Worm (Caenorhabditis elegans): ENCODE measurements around the gene srw-11.
"Not testable (repeated sequence)": the region's sequence is repeated elsewhere in the genome, so short reads cannot be mapped to it uniquely, and the experiment has no call there.

The srw-11 gene

ce11 chrV:15265814-15266213, 25.7 kb upstream of the srw-11 start, which contains the start of gene M01B2.13:
Gene M01B2.13 (minus strand): TSS chrV:15265914.
- TF ChIP-seq med-1 (GFP tag; optimal IDR thresholded peaks at IDR 0.05; ENCODE audit: insufficient read depth), result no peak
- no peak for TF ChIP-seq klf-2 (GFP tag; conservative IDR thresholded peaks at IDR 0.05)

ce11 chrV:15264131-15264530, 24.0 kb upstream of the srw-11 start, which contains the start of gene M01B2.12:
Gene M01B2.12 (minus strand): TSS chrV:15264231.
- TF ChIP-seq ref-1 (GFP tag; conservative IDR thresholded peaks at IDR 0.05), result no peak
- TF ChIP-seq klf-2 (GFP tag; conservative IDR thresholded peaks at IDR 0.05), result no peak
- no peak for TF ChIP-seq med-1 (GFP tag; optimal IDR thresholded peaks at IDR 0.05; ENCODE audit: insufficient read depth)
- no peak for TF ChIP-seq T22C8.4 (GFP tag; IDR thresholded peaks at IDR 0.05)
- no peak for TF ChIP-seq flt-1 (GFP tag; IDR thresholded peaks at IDR 0.05)
- TF ChIP-seq ztf-23 (GFP tag; IDR thresholded peaks at IDR 0.05), result no peak
- TF ChIP-seq cog-1 (tag; optimal IDR thresholded peaks at IDR 0.05), result no peak
- no peak for TF ChIP-seq ztf-29 (GFP tag; IDR thresholded peaks at IDR 0.05)
- TF ChIP-seq tab-1 (GFP tag; IDR thresholded peaks at IDR 0.05), result no peak

- TF ChIP-seq T22C8.4, ztf-23, ztf-29 (GFP tag; IDR thresholded peaks at IDR 0.05): not testable (repeated sequence)
Observed at ce11 chrV:15262336-15262735, 22.2 kb upstream of the srw-11 start, which contains the start of gene M01B2.10. Gene M01B2.10 (minus strand): TSS chrV:15262436.

ce11 chrV:15259904-15260303, 19.8 kb upstream of the srw-11 start, which contains the start of gene M01B2.8:
Gene M01B2.8 (plus strand): TSS chrV:15260204.
- TF ChIP-seq tab-1 (GFP tag; IDR thresholded peaks at IDR 0.05), result no peak
- no peak for TF ChIP-seq med-1 (GFP tag; optimal IDR thresholded peaks at IDR 0.05; ENCODE audit: insufficient read depth)
- TF ChIP-seq cog-1 (tag; optimal IDR thresholded peaks at IDR 0.05), result no peak
- no peak for TF ChIP-seq flt-1 (GFP tag; IDR thresholded peaks at IDR 0.05)
- no peak for TF ChIP-seq T22C8.4 (GFP tag; IDR thresholded peaks at IDR 0.05)
- TF ChIP-seq ztf-29 (GFP tag; IDR thresholded peaks at IDR 0.05), result no peak
- TF ChIP-seq ref-1 (GFP tag; conservative IDR thresholded peaks at IDR 0.05), result no peak
- TF ChIP-seq klf-2 (GFP tag; conservative IDR thresholded peaks at IDR 0.05), result no peak
- no peak for TF ChIP-seq ztf-23 (GFP tag; IDR thresholded peaks at IDR 0.05)

- TF ChIP-seq ztf-29 (GFP tag; IDR thresholded peaks at IDR 0.05), result no peak
- TF ChIP-seq tab-1 (GFP tag; IDR thresholded peaks at IDR 0.05), result no peak
- TF ChIP-seq flt-1 (GFP tag; IDR thresholded peaks at IDR 0.05), result no peak
- TF ChIP-seq klf-2 (GFP tag; conservative IDR thresholded peaks at IDR 0.05), result no peak
- no peak for TF ChIP-seq med-1 (GFP tag; optimal IDR thresholded peaks at IDR 0.05; ENCODE audit: insufficient read depth)
- TF ChIP-seq ref-1 (GFP tag; conservative IDR thresholded peaks at IDR 0.05), result no peak
- TF ChIP-seq T22C8.4 (GFP tag; IDR thresholded peaks at IDR 0.05), result no peak
- TF ChIP-seq cog-1 (tag; optimal IDR thresholded peaks at IDR 0.05), result no peak
- no peak for TF ChIP-seq ztf-23 (GFP tag; IDR thresholded peaks at IDR 0.05)
Observed at ce11 chrV:15259049-15259448, 18.9 kb upstream of the srw-11 start, which contains the start of gene srsx-37. Gene srsx-37 (minus strand): TSS chrV:15259149.

- not testable (repeated sequence) for TF ChIP-seq ztf-23 (GFP tag; IDR thresholded peaks at IDR 0.05); tab-1 (GFP tag; IDR thresholded peaks at IDR 0.05); klf-2 (GFP tag; conservative IDR thresholded peaks at IDR 0.05)
Observed at ce11 chrV:15256669-15257068, 16.6 kb upstream of the srw-11 start, which contains the start of gene srsx-39. Gene srsx-39 (minus strand): TSS chrV:15256769.

- TF ChIP-seq ztf-23 (GFP tag; IDR thresholded peaks at IDR 0.05) (no peak), tab-1 (GFP tag; IDR thresholded peaks at IDR 0.05) (no peak), flt-1 (GFP tag; IDR thresholded peaks at IDR 0.05) (no peak), T22C8.4 (GFP tag; IDR thresholded peaks at IDR 0.05) (no peak), cog-1 (tag; optimal IDR thresholded peaks at IDR 0.05) (no peak), ref-1 (GFP tag; conservative IDR thresholded peaks at IDR 0.05) (no peak), med-1 (GFP tag; optimal IDR thresholded peaks at IDR 0.05; ENCODE audit: insufficient read depth) (no peak), ztf-29 (GFP tag; IDR thresholded peaks at IDR 0.05) (no peak), klf-2 (GFP tag; conservative IDR thresholded peaks at IDR 0.05) (no peak)
Observed at ce11 chrV:15253529-15253928, 13.4 kb upstream of the srw-11 start, which contains the start of gene srbc-75. Gene srbc-75 (plus strand): TSS chrV:15253829.

- TF ChIP-seq cog-1 (tag; optimal IDR thresholded peaks at IDR 0.05) (no peak), flt-1 (GFP tag; IDR thresholded peaks at IDR 0.05) (no peak), T22C8.4 (GFP tag; IDR thresholded peaks at IDR 0.05) (no peak), ztf-29 (GFP tag; IDR thresholded peaks at IDR 0.05) (no peak), klf-2 (GFP tag; conservative IDR thresholded peaks at IDR 0.05) (no peak), tab-1 (GFP tag; IDR thresholded peaks at IDR 0.05) (no peak), ztf-23 (GFP tag; IDR thresholded peaks at IDR 0.05) (no peak), ref-1 (GFP tag; conservative IDR thresholded peaks at IDR 0.05) (no peak)
Observed at ce11 chrV:15252082-15252481, 12.0 kb upstream of the srw-11 start, which contains the start of gene srbc-76. Gene srbc-76 (plus strand): TSS chrV:15252382.

- TF ChIP-seq flt-1 (GFP tag; IDR thresholded peaks at IDR 0.05); ztf-23 (GFP tag; IDR thresholded peaks at IDR 0.05); klf-2 (GFP tag; conservative IDR thresholded peaks at IDR 0.05): not testable (repeated sequence)
Observed at ce11 chrV:15250304-15250703, 10.2 kb upstream of the srw-11 start, which contains the start of gene srd-28. Gene srd-28 (plus strand): TSS chrV:15250604.

- TF ChIP-seq flt-1 (GFP tag; IDR thresholded peaks at IDR 0.05) (no peak), ztf-23 (GFP tag; IDR thresholded peaks at IDR 0.05) (no peak), T22C8.4 (GFP tag; IDR thresholded peaks at IDR 0.05) (no peak), med-1 (GFP tag; optimal IDR thresholded peaks at IDR 0.05; ENCODE audit: insufficient read depth) (no peak), ref-1 (GFP tag; conservative IDR thresholded peaks at IDR 0.05) (no peak), ztf-29 (GFP tag; IDR thresholded peaks at IDR 0.05) (no peak), klf-2 (GFP tag; conservative IDR thresholded peaks at IDR 0.05) (no peak), tab-1 (GFP tag; IDR thresholded peaks at IDR 0.05) (no peak), cog-1 (tag; optimal IDR thresholded peaks at IDR 0.05) (no peak)
Observed at ce11 chrV:15244456-15244855, 4.3 kb upstream of the srw-11 start, which contains the start of gene kin-30. Gene kin-30 (plus strand): TSS chrV:15244756.
